Fruit fly (Drosophila melanogaster) Kc167 (cell line): ENCODE data around the gene La.

ENCODE experiments used
- Myc ChIP-seq: fragments of >200 bp; optimal IDR thresholded peaks from 2 replicates; lab custom pipeline; 2017; ENCODE audit warnings: missing external identifiers
- Sin3A ChIP-seq: fragments of >200 bp; optimal IDR thresholded peaks from 2 replicates; lab custom pipeline; 2018; ENCODE audit warnings: missing external identifiers
- h ChIP-seq: fragments of >200 bp; optimal IDR thresholded peaks from 3 replicates; lab custom pipeline; 2018; ENCODE audit warnings: missing external identifiers
- insv ChIP-seq: fragments of >200 bp; optimal IDR thresholded peaks from 3 replicates; lab custom pipeline; 2018; ENCODE audit warnings: missing external identifiers
- psq ChIP-seq: fragments of >200 bp; optimal IDR thresholded peaks from 2 replicates; lab custom pipeline; 2017; ENCODE audit warnings: missing external identifiers
- ttk ChIP-seq: sonication (Bioruptor generic); optimal IDR thresholded peaks from 2 replicates; lab custom pipeline; 2017; ENCODE audit warnings: missing external identifiers

Gene La

dm6 chr2L:20341999-20342325 lies 7.8 kb downstream of the La start:
- TF ChIP-seq Sin3A (no peak), Myc (no peak), psq (lab: Kevin White, UChicago) (no peak), ttk (lab: Kevin White, UChicago) (no peak), insv (lab: Kevin White, UChicago) (no peak), h (lab: Kevin White, UChicago) (no peak)

dm6 chr2L:20341211-20341998 lies 8.4 kb downstream of the La start:
- TF ChIP-seq Myc (no peak), Sin3A (no peak), h (lab: Kevin White, UChicago) (no peak), insv (lab: Kevin White, UChicago) (no peak), psq (lab: Kevin White, UChicago) (no peak), ttk (lab: Kevin White, UChicago) (no peak)

- TF ChIP-seq psq (lab: Kevin White, UChicago) (no peak), Myc (no peak), Sin3A (no peak), insv (lab: Kevin White, UChicago) (no peak), h (lab: Kevin White, UChicago) (no peak), ttk (lab: Kevin White, UChicago) (no peak)
These were observed 9.2 kb downstream of the La start for dm6 chr2L:20340635-20341034.

dm6 chr2L:20337800-20338199 lies 12.0 kb downstream of the La start:
- TF ChIP-seq Myc (no peak), h (lab: Kevin White, UChicago) (no peak), insv (lab: Kevin White, UChicago) (no peak), Sin3A (no peak), ttk (lab: Kevin White, UChicago) (no peak)

dm6 chr2L:20334918-20335317 lies 14.9 kb downstream of the La start:
- TF ChIP-seq insv (lab: Kevin White, UChicago) (no peak), Myc (no peak), Sin3A (no peak), ttk (lab: Kevin White, UChicago) (no peak), psq (lab: Kevin White, UChicago) (no peak), h (lab: Kevin White, UChicago) (no peak)

dm6 chr2L:20332978-20333377 lies 16.8 kb downstream of the La start:
- TF ChIP-seq Sin3A (no peak), insv (lab: Kevin White, UChicago) (no peak), Myc (no peak), psq (lab: Kevin White, UChicago) (no peak), h (lab: Kevin White, UChicago) (no peak), ttk (lab: Kevin White, UChicago) (no peak)

- TF ChIP-seq Sin3A (no peak), Myc (no peak), ttk (lab: Kevin White, UChicago) (no peak), insv (lab: Kevin White, UChicago) (no peak), psq (lab: Kevin White, UChicago) (no peak), h (lab: Kevin White, UChicago) (no peak)
These were observed 20.2 kb downstream of the La start for dm6 chr2L:20329612-20330011.

- TF ChIP-seq Sin3A (no peak), h (lab: Kevin White, UChicago) (no peak), insv (lab: Kevin White, UChicago) (no peak), psq (lab: Kevin White, UChicago) (no peak), ttk (lab: Kevin White, UChicago) (no peak), Myc (no peak)
These were observed 21.2 kb downstream of the La start for dm6 chr2L:20328569-20328968.

dm6 chr2L:20327963-20328362 lies 21.8 kb downstream of the La start:
- TF ChIP-seq ttk (lab: Kevin White, UChicago) (no peak), psq (lab: Kevin White, UChicago) (no peak), Sin3A (no peak), insv (lab: Kevin White, UChicago) (no peak), h (lab: Kevin White, UChicago) (no peak), Myc (no peak)

dm6 chr2L:20327375-20327774 lies 22.4 kb downstream of the La start:
- no peak for TF ChIP-seq Myc

- TF ChIP-seq insv (lab: Kevin White, UChicago) (no peak), Sin3A (no peak), ttk (lab: Kevin White, UChicago) (no peak), Myc (no peak), psq (lab: Kevin White, UChicago) (no peak), h (lab: Kevin White, UChicago) (no peak)
These were observed 23.5 kb downstream of the La start for dm6 chr2L:20326317-20326716.

- no peak for TF ChIP-seq Myc
- TF ChIP-seq h (lab: Kevin White, UChicago) = no peak
- no peak for TF ChIP-seq Sin3A
- TF ChIP-seq ttk (lab: Kevin White, UChicago) = no peak
- TF ChIP-seq psq (lab: Kevin White, UChicago) = no peak
- no peak for TF ChIP-seq insv (lab: Kevin White, UChicago)
These were observed 24.4 kb downstream of the La start for dm6 chr2L:20325383-20325782.

- no peak for TF ChIP-seq insv (lab: Kevin White, UChicago)
- TF ChIP-seq ttk (lab: Kevin White, UChicago) = no peak
- TF ChIP-seq Sin3A = no peak
- TF ChIP-seq Myc = no peak
- no peak for TF ChIP-seq psq (lab: Kevin White, UChicago)
- TF ChIP-seq h (lab: Kevin White, UChicago) = no peak
These were observed 27.7 kb downstream of the La start for dm6 chr2L:20322013-20322638.
